Fruit fly (Drosophila melanogaster): Measurements from ENCODE around the gene CG1316.

Gene CG1316

dm6 chr3L:4272167-4272773, 11.4 kb upstream of the CG1316 start (continued):
- TF ChIP-seq gt (GFP tag; IDR thresholded peaks at IDR 0.05), result no peak
- peak; percentile 49; the same call in 1 of the 2 replicates for TF ChIP-seq vvl (GFP tag; IDR thresholded peaks at IDR 0.05)
- TF ChIP-seq CHES-1-like (GFP tag; optimal IDR thresholded peaks at IDR 0.05), result no peak
- no peak for TF ChIP-seq CkIIα-i1 (GFP tag; IDR thresholded peaks at IDR 0.05)
- no peak for TF ChIP-seq sd (tag; optimal IDR thresholded peaks at IDR 0.05)
- no peak for TF ChIP-seq CG32532 (GFP tag; IDR thresholded peaks at IDR 0.05)
- no peak for TF ChIP-seq dpn (GFP tag; optimal IDR thresholded peaks at IDR 0.05)
- no peak for TF ChIP-seq fd64A (GFP tag; optimal IDR thresholded peaks at IDR 0.05)
- TF ChIP-seq CG16863 (GFP tag; optimal IDR thresholded peaks at IDR 0.05), result peak; percentile 2
- no peak for TF ChIP-seq CG6654 (GFP tag; optimal IDR thresholded peaks at IDR 0.05)
- no peak for TF ChIP-seq dan (GFP tag; IDR thresholded peaks at IDR 0.05)
- no peak for TF ChIP-seq shn (GFP tag; optimal IDR thresholded peaks at IDR 0.05)
- TF ChIP-seq CG8089 (GFP tag; optimal IDR thresholded peaks at IDR 0.05), result no peak
- TF ChIP-seq Atf6 (GFP tag; IDR thresholded peaks at IDR 0.05), result no peak
- TF ChIP-seq ftz-f1 (GFP tag; optimal IDR thresholded peaks at IDR 0.05), result no peak
- no peak for TF ChIP-seq ems (GFP tag; optimal IDR thresholded peaks at IDR 0.05)
- no peak for TF ChIP-seq CG14667 (GFP tag; IDR thresholded peaks at IDR 0.05)
- no peak for TF ChIP-seq CG9817 (tag; optimal IDR thresholded peaks at IDR 0.05)
- no peak for TF ChIP-seq Ssrp (tag; optimal IDR thresholded peaks at IDR 0.05)
- TF ChIP-seq tna (GFP tag; IDR thresholded peaks at IDR 0.05; ENCODE audit: partially characterized antibody), result no peak
- TF ChIP-seq Side (GFP tag; optimal IDR thresholded peaks at IDR 0.05), result peak; percentile 33
- TF ChIP-seq Ets65A (GFP tag), result no peak
- no peak for TF ChIP-seq al (GFP tag; IDR thresholded peaks at IDR 0.05)
- TF ChIP-seq kni (GFP tag; optimal IDR thresholded peaks at IDR 0.05), result peak; percentile 92
- TF ChIP-seq CG11723 (GFP tag; optimal IDR thresholded peaks at IDR 0.05), result no peak
- TF ChIP-seq NFAT (GFP tag; IDR thresholded peaks at IDR 0.05), result no peak
- TF ChIP-seq CG13123 (GFP tag; optimal IDR thresholded peaks at IDR 0.05), result no peak
- no peak for TF ChIP-seq CG12769 (tag; optimal IDR thresholded peaks at IDR 0.05)
- TF ChIP-seq Dll (GFP tag; IDR thresholded peaks at IDR 0.05; ENCODE audit: partially characterized antibody), result no peak
- TF ChIP-seq fu2 (GFP tag; optimal IDR thresholded peaks at IDR 0.05), result no peak
- TF ChIP-seq toy (GFP tag; IDR thresholded peaks at IDR 0.05), result no peak
- TF ChIP-seq CG12299 (tag; optimal IDR thresholded peaks at IDR 0.05), result no peak
- TF ChIP-seq grau (tag; optimal IDR thresholded peaks at IDR 0.05), result no peak
- no peak for TF ChIP-seq gro (GFP tag; optimal IDR thresholded peaks at IDR 0.05)
- TF ChIP-seq CG8478 (optimal IDR thresholded peaks at IDR 0.05), result no peak
- TF ChIP-seq CG14965 (GFP tag; optimal IDR thresholded peaks at IDR 0.05; ENCODE audit: borderline replicate concordance), result no peak
- no peak for TF ChIP-seq Sin3A (optimal IDR thresholded peaks at IDR 0.05)
- TF ChIP-seq C15 (GFP tag; IDR thresholded peaks at IDR 0.05), result no peak
- TF ChIP-seq CG3163 (GFP tag; optimal IDR thresholded peaks at IDR 0.05), result no peak
- no peak for TF ChIP-seq CG17385 (GFP tag; optimal IDR thresholded peaks at IDR 0.05)
- peak in 1 of 2 experiments; percentile 6 for TF ChIP-seq chif (GFP tag; optimal IDR thresholded peaks at IDR 0.05)
- no peak for TF ChIP-seq CG9797 (GFP tag; optimal IDR thresholded peaks at IDR 0.05)
- no peak for TF ChIP-seq Elba2 (GFP tag; optimal IDR thresholded peaks at IDR 0.05)
- no peak for TF ChIP-seq CG7963 (GFP tag; IDR thresholded peaks at IDR 0.05; ENCODE audit: partially characterized antibody)
- TF ChIP-seq hth (optimal IDR thresholded peaks at IDR 0.05), result no peak
- TF ChIP-seq CG10147 (GFP tag; optimal IDR thresholded peaks at IDR 0.05), result no peak
- no peak for TF ChIP-seq ab (GFP tag; optimal IDR thresholded peaks at IDR 0.05)
- TF ChIP-seq Oli (tag; optimal IDR thresholded peaks at IDR 0.05), result no peak
- no peak for TF ChIP-seq eyg (GFP tag; optimal IDR thresholded peaks at IDR 0.05)
- no peak for TF ChIP-seq Dip2 (GFP tag; IDR thresholded peaks at IDR 0.05)
- no peak for TF ChIP-seq CG30431 (GFP tag; optimal IDR thresholded peaks at IDR 0.05)
- TF ChIP-seq usp (GFP tag; optimal IDR thresholded peaks at IDR 0.05), result no peak
- TF ChIP-seq vfl (GFP tag; optimal IDR thresholded peaks at IDR 0.05), result no peak
